Worm (Caenorhabditis elegans): ENCODE results near the gene ugt-9.

ce11 chrV:4857561-4857960 lies 38.3 kb upstream of the ugt-9 start:
- TF ChIP-seq jun-1 (tag; optimal IDR thresholded peaks at IDR 0.05) (no peak), egl-27 (tag; optimal IDR thresholded peaks at IDR 0.05) (no peak), nhr-76 (tag; optimal IDR thresholded peaks at IDR 0.05) (no peak), zag-1 (tag; optimal IDR thresholded peaks at IDR 0.05) (no peak), nhr-11 (tag; optimal IDR thresholded peaks at IDR 0.05) (no peak), elt-1 (tag; optimal IDR thresholded peaks at IDR 0.05) (no peak)
